Worm (Caenorhabditis elegans): ENCODE results near the gene rsp-4.

The rsp-4 gene

ce11 chrII:5358137-5358745 lies 30.4 kb downstream of the rsp-4 start, which contains the start of the genes F09E5.11 and bmy-1 (continued):
- TF ChIP-seq F55B11.4 (tag; optimal IDR thresholded peaks at IDR 0.05; ENCODE audit: borderline replicate concordance, insufficient read depth) (no peak), F10E7.11 (tag; optimal IDR thresholded peaks at IDR 0.05) (no peak), ztf-25 (GFP tag; IDR thresholded peaks at IDR 0.05) (peak; percentile 91), die-1 (tag; optimal IDR thresholded peaks at IDR 0.05) (peak; percentile 8), rcor-1 (GFP tag; IDR thresholded peaks at IDR 0.05) (peak; percentile 67; the same call in 1 of the 2 replicates), rpc-1 (optimal IDR thresholded peaks at IDR 0.05) (peak; percentile 28), rpc-1 (tag; optimal IDR thresholded peaks at IDR 0.05) (no peak), lsl-1 (GFP tag; optimal IDR thresholded peaks at IDR 0.05) (peak; percentile 71), nfyb-1 (GFP tag; IDR thresholded peaks at IDR 0.05) (peak; percentile 80), somi-1 (GFP tag; optimal IDR thresholded peaks at IDR 0.05) (peak; percentile 39), F22D6.2 (tag; optimal IDR thresholded peaks at IDR 0.05) (no peak), madf-6 (GFP tag; IDR thresholded peaks at IDR 0.05) (peak; percentile 70), let-526 (GFP tag; IDR thresholded peaks at IDR 0.05) (peak; percentile 91), pbrm-1 (GFP tag; IDR thresholded peaks at IDR 0.05) (peak; percentile 84), xnd-1 (tag; optimal IDR thresholded peaks at IDR 0.05) (no peak), F49E8.2 (tag; optimal IDR thresholded peaks at IDR 0.05; ENCODE audit: insufficient read depth) (peak; percentile 16), efl-1 (GFP tag; optimal IDR thresholded peaks at IDR 0.05) (peak; percentile 17), hlh-12 (tag; optimal IDR thresholded peaks at IDR 0.05) (no peak), lin-26 (GFP tag; IDR thresholded peaks at IDR 0.05) (0 out of 2 replicates have a peak, but pooled peaks have one; percentile 34), hrde-1 (tag; optimal IDR thresholded peaks at IDR 0.05; ENCODE audit: borderline replicate concordance) (no peak), madf-8 (GFP tag; conservative IDR thresholded peaks at IDR 0.05) (peak; percentile 60), F57C9.4 (tag; optimal IDR thresholded peaks at IDR 0.05) (no peak), snpc-1.1 (tag; optimal IDR thresholded peaks at IDR 0.05; ENCODE audit: insufficient read depth) (peak; percentile 23), attf-5 (GFP tag; optimal IDR thresholded peaks at IDR 0.05) (peak; percentile 97), snpc-3.4 (tag; optimal IDR thresholded peaks at IDR 0.05) (no peak), egl-44 (GFP tag; IDR thresholded peaks at IDR 0.05) (peak; percentile 72; the same call in 1 of the 2 replicates), nfya-1 (tag; optimal IDR thresholded peaks at IDR 0.05; ENCODE audit: borderline replicate concordance, insufficient read depth) (no peak), snpc-1.3 (tag; optimal IDR thresholded peaks at IDR 0.05; ENCODE audit: insufficient read depth) (no peak), lin-54 (GFP tag; optimal IDR thresholded peaks at IDR 0.05) (peak; percentile 78), lin-35 (GFP tag; optimal IDR thresholded peaks at IDR 0.05) (peak in 1 of 3 experiments; percentile 19), F33H1.4 (GFP tag; IDR thresholded peaks at IDR 0.05) (peak; percentile 64), C06A6.2 (GFP tag; conservative IDR thresholded peaks at IDR 0.05) (peak; percentile 93), K11D2.4 (GFP tag; IDR thresholded peaks at IDR 0.05) (peak; percentile 87), Y67H2A.10 (GFP tag; conservative IDR thresholded peaks at IDR 0.05) (peak; percentile 86), ceh-100 (GFP tag; IDR thresholded peaks at IDR 0.05) (peak; percentile 80), F39B2.1 (GFP tag; IDR thresholded peaks at IDR 0.05) (no peak), zfh-2 (GFP tag; conservative IDR thresholded peaks at IDR 0.05) (peak; percentile 93), F52B5.7 (tag; optimal IDR thresholded peaks at IDR 0.05) (peak; percentile 49), B0261.1 (tag; optimal IDR thresholded peaks at IDR 0.05) (peak; percentile 26), hmg-1.2 (GFP tag; IDR thresholded peaks at IDR 0.05) (peak; percentile 51; the same call in 1 of the 2 replicates), mxl-1 (tag; optimal IDR thresholded peaks at IDR 0.05) (peak; percentile 23), T26A5.8 (tag; optimal IDR thresholded peaks at IDR 0.05) (no peak), ceh-79 (tag; optimal IDR thresholded peaks at IDR 0.05) (no peak), bed-1 (GFP tag; IDR thresholded peaks at IDR 0.05) (0 out of 2 replicates have a peak, but pooled peaks have one; percentile 73)

Data from whole organism, young adult.